Worm (Caenorhabditis elegans) whole organism, midembryonic: Measurements from ENCODE around the gene sucl-1.

ENCODE experiments used
- T22C8.4 ChIP-seq: fragments of 200-800 bp; sonication (Bioruptor generic); IDR thresholded peaks from 2 replicates; pipeline ENCODE4 v1.3.6; 2022; ENCODE audit warnings: missing genetic modification characterization, missing compliant biosample characterization
- cog-1 ChIP-seq: sonication (generic microtip); optimal IDR thresholded peaks from 2 replicates; lab custom pipeline; 2016; ENCODE audit warnings: missing genetic modification characterization, missing compliant biosample characterization
- flt-1 ChIP-seq: fragments of 200-800 bp; sonication (Bioruptor generic); IDR thresholded peaks from 2 replicates; pipeline ENCODE4 v1.3.6; 2022; ENCODE audit warnings: missing genetic modification characterization, missing compliant biosample characterization
- klf-2 ChIP-seq: fragments of 200-800 bp; sonication (Bioruptor generic); conservative IDR thresholded peaks from 2 replicates; pipeline ENCODE4 v1.3.6; 2022; ENCODE audit warnings: missing genetic modification reagents, missing genetic modification characterization, missing compliant biosample characterization
- med-1 ChIP-seq: sonication (generic microtip); optimal IDR thresholded peaks from 2 replicates; lab custom pipeline; 2017; ENCODE audit warnings: missing genetic modification characterization, mild to moderate bottlenecking, missing compliant biosample characterization, antibody characterized with exemption, missing genetic modification reagents; ENCODE audit not compliant: insufficient read depth
- ref-1 ChIP-seq: fragments of 200-800 bp; sonication (Bioruptor generic); conservative IDR thresholded peaks from 2 replicates; pipeline ENCODE4 v1.3.6; 2022; ENCODE audit warnings: missing genetic modification reagents, missing genetic modification characterization, missing compliant biosample characterization
- tab-1 ChIP-seq: fragments of 200-800 bp; sonication (Bioruptor generic); IDR thresholded peaks from 2 replicates; pipeline ENCODE4 v1.3.6; 2022; ENCODE audit warnings: missing genetic modification characterization, missing compliant biosample characterization
- ztf-23 ChIP-seq: fragments of 200-800 bp; sonication (Bioruptor generic); IDR thresholded peaks from 2 replicates; pipeline ENCODE4 v1.3.6; 2022; ENCODE audit warnings: missing genetic modification reagents, missing genetic modification characterization, missing compliant biosample characterization
- ztf-29 ChIP-seq: fragments of 200-800 bp; sonication (Bioruptor generic); IDR thresholded peaks from 2 replicates; pipeline ENCODE4 v1.3.6; 2022; ENCODE audit warnings: missing genetic modification reagents, missing genetic modification characterization, missing compliant biosample characterization

sucl-1 gene

DNA sequence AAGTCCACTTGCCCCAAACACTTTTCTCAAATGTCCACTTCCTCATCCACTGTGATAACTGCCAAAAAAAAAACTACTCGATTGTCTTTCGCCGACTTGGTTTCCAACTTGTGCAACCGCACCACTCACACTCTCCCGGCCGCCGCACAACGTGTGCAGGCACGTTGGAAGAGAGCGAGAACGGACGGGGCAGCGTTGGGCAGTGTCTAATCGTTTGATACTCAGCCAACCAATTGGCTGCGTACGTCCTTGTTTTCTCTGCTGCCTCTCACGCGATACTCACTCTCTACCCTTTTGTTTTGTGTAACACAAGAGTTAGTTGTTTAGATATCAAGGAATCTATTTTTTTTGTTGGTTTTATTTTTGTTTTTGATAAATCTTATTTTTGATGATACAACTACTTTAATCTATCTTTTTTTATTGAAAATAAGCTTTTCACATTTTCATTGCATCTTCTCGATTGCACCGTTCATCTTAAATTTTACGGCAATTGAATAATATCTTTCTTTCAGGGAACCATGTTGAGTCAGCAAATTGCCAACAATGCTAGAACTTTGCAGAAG lies at the start of gene sucl-1:
Gene sucl-1, plus strand, starts transcription at position 513 of the 563 bp plus-strand sequence.
- TF ChIP-seq T22C8.4 (GFP tag; lab: Robert Waterston, UW) (no peak), ztf-23 (GFP tag; lab: Robert Waterston, UW) (peak; percentile 67; the same call in 1 of the 2 replicates), tab-1 (GFP tag; lab: Robert Waterston, UW) (0 out of 2 replicates have a peak, but pooled peaks have one; percentile 67), ztf-29 (GFP tag; lab: Robert Waterston, UW) (no peak), klf-2 (GFP tag; lab: Robert Waterston, UW) (no peak), flt-1 (no peak), med-1 (GFP tag; lab: Kevin White, UChicago) (no peak), ref-1 (GFP tag; lab: Robert Waterston, UW) (no peak), cog-1 (tag; lab: Kevin White, UChicago) (peak; percentile 80)

- no peak for TF ChIP-seq ref-1 (GFP tag; lab: Robert Waterston, UW)
- TF ChIP-seq cog-1 (tag; lab: Kevin White, UChicago), result no peak
- TF ChIP-seq klf-2 (GFP tag; lab: Robert Waterston, UW), result no peak
- TF ChIP-seq ztf-23 (GFP tag; lab: Robert Waterston, UW), result no peak
- TF ChIP-seq ztf-29 (GFP tag; lab: Robert Waterston, UW), result no peak
- no peak for TF ChIP-seq flt-1
- TF ChIP-seq tab-1 (GFP tag; lab: Robert Waterston, UW), result no peak
- TF ChIP-seq T22C8.4 (GFP tag; lab: Robert Waterston, UW), result no peak
- no peak for TF ChIP-seq med-1 (GFP tag; lab: Kevin White, UChicago)
These were observed 48.9 kb upstream of the sucl-1 start for ce11 chrX:14704933-14705332.

DNA sequence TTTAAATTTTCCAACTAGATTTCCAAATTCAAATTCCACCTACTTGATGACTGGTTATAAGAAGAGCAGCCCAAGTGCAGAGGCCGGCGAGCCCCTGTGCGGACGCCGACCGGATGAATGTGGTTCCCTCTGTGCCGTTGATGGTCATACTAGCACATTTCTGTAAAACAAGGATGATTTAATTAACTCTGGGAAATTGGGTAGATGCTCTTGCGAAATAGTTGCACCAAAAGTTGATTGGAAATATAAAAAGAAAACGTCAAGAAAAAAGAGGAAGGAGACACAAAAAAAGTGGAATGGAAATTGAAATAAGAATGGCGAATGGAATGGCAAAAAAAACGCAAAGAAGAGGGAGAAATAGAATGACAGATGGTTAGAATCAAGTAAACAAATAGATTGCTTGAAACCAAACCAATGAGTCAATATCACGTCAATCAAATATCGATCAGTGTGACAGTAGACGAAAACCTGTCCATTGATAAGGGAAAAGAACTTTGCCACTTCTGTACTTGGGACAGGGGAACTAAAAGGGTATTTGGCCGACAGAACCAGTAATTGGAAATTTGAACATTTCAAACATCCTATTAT lies 47.0 kb upstream of the sucl-1 start, which contains the start of gene tmem-184:
Gene tmem-184, minus strand, starts transcription at position 164 of the 588 bp plus-strand sequence.
- TF ChIP-seq ztf-23 (GFP tag; lab: Robert Waterston, UW), result no peak
- no peak for TF ChIP-seq T22C8.4 (GFP tag; lab: Robert Waterston, UW)
- TF ChIP-seq ref-1 (GFP tag; lab: Robert Waterston, UW), result no peak
- no peak for TF ChIP-seq flt-1
- TF ChIP-seq cog-1 (tag; lab: Kevin White, UChicago), result no peak
- TF ChIP-seq med-1 (GFP tag; lab: Kevin White, UChicago), result no peak
- TF ChIP-seq tab-1 (GFP tag; lab: Robert Waterston, UW), result no peak

DNA sequence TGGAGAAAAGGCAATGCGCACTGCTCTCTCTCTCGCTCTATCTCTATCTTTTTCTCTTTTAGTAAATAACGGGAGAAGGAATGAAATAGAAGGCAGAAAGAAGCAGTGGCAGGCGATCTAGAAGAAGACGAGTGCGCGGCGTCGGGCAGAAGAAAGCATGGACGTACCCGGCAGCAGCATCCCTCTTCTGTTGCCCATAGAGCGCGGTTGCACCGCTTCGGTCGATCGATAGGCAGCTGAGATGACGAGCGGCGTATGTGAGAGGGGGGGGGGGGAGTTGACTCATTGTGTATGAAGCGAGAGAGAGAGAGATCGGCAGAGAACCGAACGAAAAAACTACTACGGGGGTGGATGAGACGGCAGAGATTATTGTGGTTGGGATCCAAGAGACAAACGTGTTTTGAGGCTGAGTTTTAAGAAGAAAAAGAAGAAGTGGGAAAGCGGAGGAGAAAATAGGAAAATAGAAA lies 45.6 kb upstream of the sucl-1 start:
- TF ChIP-seq ztf-29 (GFP tag; lab: Robert Waterston, UW) (no peak), cog-1 (tag; lab: Kevin White, UChicago) (peak; percentile 53), flt-1 (peak; percentile 85), tab-1 (GFP tag; lab: Robert Waterston, UW) (peak; percentile 72; the same call in 1 of the 2 replicates), T22C8.4 (GFP tag; lab: Robert Waterston, UW) (peak; percentile 95), ztf-23 (GFP tag; lab: Robert Waterston, UW) (0 out of 2 replicates have a peak, but pooled peaks have one; percentile 17), ref-1 (GFP tag; lab: Robert Waterston, UW) (no peak), klf-2 (GFP tag; lab: Robert Waterston, UW) (no peak), med-1 (GFP tag; lab: Kevin White, UChicago) (no peak)

DNA sequence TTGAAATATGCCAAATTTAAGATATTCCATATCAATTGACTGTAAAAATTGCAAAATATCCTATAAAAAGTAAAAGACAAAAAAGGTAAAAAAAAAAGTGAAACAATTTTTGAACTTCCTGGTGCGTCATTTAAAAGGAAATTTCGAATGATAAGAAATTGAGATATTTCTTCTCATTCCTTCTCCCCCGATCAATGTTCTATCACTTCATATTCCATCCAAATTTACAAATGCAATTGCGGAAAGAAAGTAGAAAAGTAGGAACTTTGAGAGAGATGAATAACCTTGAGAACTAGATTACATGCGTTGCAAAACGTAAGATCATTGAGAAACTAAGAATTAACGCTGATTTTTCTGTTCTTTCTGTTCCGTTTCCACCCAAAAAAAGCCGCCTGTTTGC lies 44.2 kb upstream of the sucl-1 start:
- no peak for TF ChIP-seq ztf-23 (GFP tag; lab: Robert Waterston, UW)
- TF ChIP-seq ref-1 (GFP tag; lab: Robert Waterston, UW), result no peak

ce11 chrX:14711168-14711629 lies 42.6 kb upstream of the sucl-1 start, which contains the start of gene atrn-1:
Gene atrn-1 (plus strand): TSS chrX:14711579.
- peak; percentile 88 for TF ChIP-seq T22C8.4 (GFP tag; lab: Robert Waterston, UW)
- no peak for TF ChIP-seq ztf-23 (GFP tag; lab: Robert Waterston, UW)

ce11 chrX:14715459-14715858 lies 38.4 kb upstream of the sucl-1 start:
- TF ChIP-seq tab-1 (GFP tag; lab: Robert Waterston, UW) (no peak), ztf-29 (GFP tag; lab: Robert Waterston, UW) (no peak)

DNA sequence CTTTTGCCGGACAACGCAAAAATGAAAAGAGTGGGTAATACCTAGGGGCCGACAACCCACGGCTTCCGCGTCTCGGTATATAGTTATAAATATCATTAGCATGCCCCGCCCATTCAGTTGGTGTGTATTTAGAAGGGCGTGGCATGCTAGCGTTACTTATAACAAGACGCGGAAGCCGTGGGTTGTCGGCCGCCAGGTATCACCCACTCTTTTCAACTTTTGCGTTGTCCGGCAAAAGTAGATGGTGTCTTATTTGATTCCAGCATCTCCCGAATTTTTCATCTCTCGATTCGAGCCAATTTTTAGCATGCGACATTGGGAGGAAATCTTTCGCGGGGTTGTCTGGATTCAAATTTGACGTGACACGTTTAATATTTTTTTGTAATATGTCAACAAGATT lies 36.0 kb upstream of the sucl-1 start:
- TF ChIP-seq ztf-29 (GFP tag; lab: Robert Waterston, UW) (no peak), cog-1 (tag; lab: Kevin White, UChicago) (no peak), ztf-23 (GFP tag; lab: Robert Waterston, UW) (no peak), tab-1 (GFP tag; lab: Robert Waterston, UW) (no peak), flt-1 (no peak), med-1 (GFP tag; lab: Kevin White, UChicago) (no peak), ref-1 (GFP tag; lab: Robert Waterston, UW) (no peak), klf-2 (GFP tag; lab: Robert Waterston, UW) (no peak), T22C8.4 (GFP tag; lab: Robert Waterston, UW) (no peak)

- TF ChIP-seq T22C8.4 (GFP tag; lab: Robert Waterston, UW) (no peak), cog-1 (tag; lab: Kevin White, UChicago) (no peak), ztf-23 (GFP tag; lab: Robert Waterston, UW) (no peak), tab-1 (GFP tag; lab: Robert Waterston, UW) (no peak), med-1 (GFP tag; lab: Kevin White, UChicago) (no peak), ztf-29 (GFP tag; lab: Robert Waterston, UW) (no peak)
These were observed 32.7 kb upstream of the sucl-1 start, which contains the start of gene F33C8.2 for ce11 chrX:14721098-14721497. Gene F33C8.2 (plus strand): TSS chrX:14721398.
